Worm (Caenorhabditis elegans): Measurements from ENCODE around the gene cest-32.
A peak's percentile ranks its signal among the peaks of the same experiment; 100 is the strongest.

Gene cest-32

DNA sequence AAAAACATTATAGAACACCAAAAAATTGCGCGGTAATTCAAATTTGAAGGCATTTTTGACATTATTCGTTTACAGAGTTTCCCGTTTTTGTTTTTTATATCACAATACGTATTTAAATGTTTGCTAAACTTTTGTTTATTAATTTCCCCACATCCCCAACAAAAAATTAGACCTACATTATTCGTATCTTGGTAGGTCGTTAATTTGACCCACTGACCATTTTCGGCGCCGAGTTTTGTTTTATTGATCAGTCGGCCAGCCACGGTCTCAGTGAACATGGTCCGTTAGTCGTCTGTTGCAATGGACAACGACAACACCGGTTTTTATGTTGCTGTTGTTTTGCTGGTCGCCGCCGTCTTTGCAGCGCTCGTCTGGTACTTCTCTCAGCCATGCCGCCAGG lies 6.2 kb upstream of the cest-32 start, which contains the start of gene B0238.15:
Gene B0238.15, plus strand, starts transcription at position 301 of the 400 bp plus-strand sequence.
- TF ChIP-seq jun-1 (tag; optimal IDR thresholded peaks at IDR 0.05) (no peak), tag-97 (GFP tag; IDR thresholded peaks at IDR 0.05) (no peak), nhr-6 (tag; optimal IDR thresholded peaks at IDR 0.05) (no peak), daf-12 (tag; optimal IDR thresholded peaks at IDR 0.05) (no peak), aly-2 (tag; optimal IDR thresholded peaks at IDR 0.05) (no peak), tra-1 (GFP tag; IDR thresholded peaks at IDR 0.05) (no peak), dpl-1 (GFP tag; optimal IDR thresholded peaks at IDR 0.05) (no peak)

DNA sequence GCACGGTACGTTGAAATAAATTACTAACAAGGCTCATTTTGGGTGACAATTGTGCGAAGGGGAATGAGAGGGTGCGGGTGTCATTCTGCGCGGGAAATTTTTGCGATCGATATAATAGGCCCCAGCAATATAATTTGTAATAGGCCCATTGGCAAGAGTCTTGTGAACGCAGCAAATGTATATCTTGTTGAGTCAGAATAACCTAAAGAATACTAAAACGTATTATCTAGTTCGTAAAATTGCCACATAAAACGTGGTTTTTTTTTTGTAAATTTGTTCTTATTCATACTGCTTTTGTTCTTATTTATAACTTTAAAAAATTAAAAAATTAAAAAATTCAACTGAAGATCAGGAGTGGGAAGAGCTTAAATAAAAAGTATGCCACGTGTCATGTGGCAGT lies 5.7 kb upstream of the cest-32 start, which contains the start of gene C52A10.3:
Gene C52A10.3, minus strand, starts transcription at position 101 of the 400 bp plus-strand sequence.
- no peak for TF ChIP-seq nhr-6 (tag; optimal IDR thresholded peaks at IDR 0.05)
- TF ChIP-seq ceh-44 (GFP tag; IDR thresholded peaks at IDR 0.05): no peak
- no peak for TF ChIP-seq nhr-28 (tag; optimal IDR thresholded peaks at IDR 0.05)
- TF ChIP-seq madf-9 (GFP tag; conservative IDR thresholded peaks at IDR 0.05): no peak

DNA sequence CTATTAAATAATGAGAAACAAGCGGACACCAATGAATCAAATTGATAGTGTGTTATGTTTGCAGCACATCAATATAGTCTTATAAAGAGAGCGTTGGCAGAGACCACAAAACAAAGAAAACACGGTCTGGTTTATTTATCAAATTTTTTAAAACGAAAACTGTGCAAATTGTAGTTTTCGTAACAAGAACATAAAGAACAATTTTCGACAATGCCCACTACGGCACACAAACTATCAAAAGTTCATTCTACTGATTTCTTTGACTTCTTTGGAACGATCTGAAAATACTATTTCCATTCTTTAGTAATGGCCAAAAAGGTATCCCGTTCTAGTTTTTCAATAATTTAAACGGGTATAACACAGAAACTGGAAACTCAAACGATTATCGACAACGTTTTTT lies 3.4 kb upstream of the cest-32 start, which contains the start of gene cest-35.2:
Gene cest-35.2, minus strand, starts transcription at position 101 of the 400 bp plus-strand sequence.
- TF ChIP-seq Y48G9A.11 (GFP tag; IDR thresholded peaks at IDR 0.05) (no peak), Y5F2A.4 (GFP tag; optimal IDR thresholded peaks at IDR 0.05) (no peak), attf-4 (tag; optimal IDR thresholded peaks at IDR 0.05) (no peak), saeg-2 (GFP tag; IDR thresholded peaks at IDR 0.05) (no peak), nhr-28 (tag; optimal IDR thresholded peaks at IDR 0.05) (peak; percentile 69), zip-2 (tag; optimal IDR thresholded peaks at IDR 0.05) (no peak), vab-7 (GFP tag; IDR thresholded peaks at IDR 0.05) (no peak)

DNA sequence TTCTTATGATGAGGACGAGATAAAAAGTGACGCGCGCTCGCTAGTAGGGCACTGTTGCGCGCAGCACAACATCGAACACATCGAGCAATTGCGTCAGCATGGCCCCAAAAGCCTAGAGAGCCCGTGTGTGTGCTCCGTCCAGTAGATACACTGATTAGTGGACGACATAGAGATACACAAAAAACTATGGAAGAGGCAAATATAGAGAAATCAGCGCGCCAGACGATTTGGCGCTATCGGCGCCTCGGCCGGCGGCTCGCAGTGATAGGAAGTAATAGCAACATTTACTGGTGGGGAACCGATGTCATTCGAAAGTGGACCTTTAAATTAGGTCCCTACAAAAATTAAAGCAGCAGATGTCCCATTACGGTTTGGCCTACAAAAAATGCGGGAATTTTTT lies 5.2 kb downstream of the cest-32 start:
- peak; percentile 21 for TF ChIP-seq nhr-28 (tag; optimal IDR thresholded peaks at IDR 0.05)
- peak in 1 of 2 experiments; percentile 85 for TF ChIP-seq unc-62 (GFP tag; optimal IDR thresholded peaks at IDR 0.05 in 1 of 2)
- TF ChIP-seq unc-62 (tag; optimal IDR thresholded peaks at IDR 0.05): no peak
- TF ChIP-seq ztf-7 (tag; optimal IDR thresholded peaks at IDR 0.05): no peak

DNA sequence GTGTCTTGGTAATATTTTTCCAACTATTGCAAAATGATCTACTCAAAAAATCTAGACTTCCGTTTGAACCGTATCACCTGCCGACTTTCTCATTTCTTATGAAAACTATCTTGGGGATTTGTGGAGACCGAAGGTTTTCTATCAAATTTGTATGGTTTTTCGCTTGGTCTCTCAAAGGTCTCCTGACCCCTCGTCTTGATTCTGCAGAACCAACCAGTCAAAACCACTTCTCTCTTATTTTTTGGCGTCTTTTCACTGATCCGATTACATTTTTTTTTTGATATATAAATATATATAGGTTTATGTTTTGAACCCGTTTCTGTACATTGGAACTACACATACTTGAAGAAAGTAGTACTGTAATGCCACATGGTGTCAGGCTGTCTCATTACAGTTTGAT lies 8.0 kb downstream of the cest-32 start:
- TF ChIP-seq mdl-1 (tag; optimal IDR thresholded peaks at IDR 0.05): peak in 1 of 2 experiments; percentile 3
- TF ChIP-seq set-16 (GFP tag; IDR thresholded peaks at IDR 0.05): no peak

DNA sequence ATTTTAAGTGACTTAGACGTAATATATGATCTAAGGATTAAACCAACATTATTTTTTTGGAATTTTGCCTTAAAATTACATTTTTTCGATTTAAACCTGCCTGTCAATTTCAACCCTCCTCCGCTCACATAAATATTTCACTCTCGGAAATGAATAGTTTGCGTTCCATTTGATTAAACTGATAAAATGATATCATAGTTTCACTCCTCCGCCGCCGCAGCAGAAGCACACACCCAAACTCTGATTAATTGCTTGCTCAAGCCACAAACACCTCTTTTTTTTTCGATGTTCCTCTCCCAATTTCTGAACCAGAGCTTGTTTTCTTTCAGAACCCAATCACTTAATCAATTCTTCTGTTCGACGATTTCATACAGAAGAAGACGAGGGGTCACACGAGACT lies 10.6 kb downstream of the cest-32 start, which contains the start of gene Y49G5B.1:
Gene Y49G5B.1, plus strand, starts transcription at position 324 of the 400 bp plus-strand sequence.
- TF ChIP-seq pqm-1 (tag; optimal IDR thresholded peaks at IDR 0.05): peak; percentile 6
- peak; percentile 87 for TF ChIP-seq aha-1 (tag)
- peak; percentile 49 for TF ChIP-seq dmd-6 (GFP tag; IDR thresholded peaks at IDR 0.05)
- peak; percentile 6 for TF ChIP-seq nhr-28 (tag; optimal IDR thresholded peaks at IDR 0.05)
- TF ChIP-seq cey-2 (tag; optimal IDR thresholded peaks at IDR 0.05; ENCODE audit: borderline replicate concordance, insufficient read depth): no peak
- no peak for TF ChIP-seq spr-1 (tag; optimal IDR thresholded peaks at IDR 0.05)

DNA sequence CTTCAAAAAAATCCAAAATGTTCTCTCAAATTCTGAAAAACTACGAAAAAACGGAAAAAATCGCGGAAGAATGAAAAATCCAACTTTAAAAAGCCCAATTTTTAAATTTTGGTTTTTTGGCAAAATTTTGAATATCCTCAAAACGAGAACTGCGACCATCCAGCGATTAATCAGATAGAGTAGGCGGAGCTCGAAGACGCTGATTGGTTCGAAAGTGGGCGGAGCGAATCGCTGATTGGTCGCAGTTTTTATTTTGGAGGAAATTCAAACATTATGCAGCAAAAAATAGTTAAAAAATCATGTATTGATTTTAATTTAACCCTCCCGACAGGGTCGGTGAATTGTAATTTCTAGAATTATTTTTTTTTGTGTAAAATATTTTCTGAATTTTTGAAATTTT lies 20.0 kb downstream of the cest-32 start:
- TF ChIP-seq zip-11 (GFP tag; IDR thresholded peaks at IDR 0.05) (no peak), lin-38 (GFP tag; IDR thresholded peaks at IDR 0.05) (no peak), mxl-3 (GFP tag; optimal IDR thresholded peaks at IDR 0.05) (no peak), madf-5 (GFP tag; IDR thresholded peaks at IDR 0.05) (no peak), spr-1 (tag; optimal IDR thresholded peaks at IDR 0.05) (no peak), F44E2.7 (GFP tag; IDR thresholded peaks at IDR 0.05) (no peak), vab-7 (GFP tag; IDR thresholded peaks at IDR 0.05) (no peak), lir-3 (tag; optimal IDR thresholded peaks at IDR 0.05) (no peak), pha-4 (GFP tag; IDR thresholded peaks at IDR 0.05) (no peak), pha-4 (tag; optimal IDR thresholded peaks at IDR 0.05) (no peak), mep-1 (tag; optimal IDR thresholded peaks at IDR 0.05) (no peak)
